Fruit fly (Drosophila melanogaster): ENCODE measurements around the gene CG42613.
A peak's percentile ranks its signal among the peaks of the same experiment; 100 is the strongest.

The CG42613 gene

dm6 chr3R:18995556-18996272 lies 66.7 kb downstream of the CG42613 start (continued):
- peak; percentile 69 for TF ChIP-seq CG1602 (GFP tag; optimal IDR thresholded peaks at IDR 0.05)
- no peak for TF ChIP-seq mld (GFP tag; IDR thresholded peaks at IDR 0.05; ENCODE audit: partially characterized antibody)
- TF ChIP-seq CG6254 (GFP tag; optimal IDR thresholded peaks at IDR 0.05) = peak; percentile 84
- no peak for TF ChIP-seq prd (optimal IDR thresholded peaks at IDR 0.05)
- TF ChIP-seq prd (GFP tag; IDR thresholded peaks at IDR 0.05) = peak; percentile 88
- no peak for TF ChIP-seq Dip3 (GFP tag; optimal IDR thresholded peaks at IDR 0.05)
- TF ChIP-seq lmd (GFP tag; IDR thresholded peaks at IDR 0.05) = peak; percentile 79
- peak; percentile 55 for TF ChIP-seq CG10654 (GFP tag; optimal IDR thresholded peaks at IDR 0.05)
- peak; percentile 12 to 88 for TF ChIP-seq Hr51 (GFP tag; optimal IDR thresholded peaks at IDR 0.05)
- peak in 1 of 2 experiments; percentile 73 for TF ChIP-seq Eip74EF (GFP tag; optimal IDR thresholded peaks at IDR 0.05)
- TF ChIP-seq CG8359 (GFP tag; optimal IDR thresholded peaks at IDR 0.05; ENCODE audit: borderline replicate concordance) = peak; percentile 73
- TF ChIP-seq seq (GFP tag; IDR thresholded peaks at IDR 0.05) = peak; percentile 55; the same call in 1 of the 2 replicates
- TF ChIP-seq Xrp1 (GFP tag; IDR thresholded peaks at IDR 0.05) = peak; percentile 86
- peak; percentile 76 for TF ChIP-seq CG30403 (GFP tag; optimal IDR thresholded peaks at IDR 0.05)
- TF ChIP-seq Ets97D (GFP tag; optimal IDR thresholded peaks at IDR 0.05) = peak; percentile 6
- peak; percentile 59 for TF ChIP-seq slp2 (GFP tag; optimal IDR thresholded peaks at IDR 0.05)
- peak; percentile 27 for TF ChIP-seq CG7786 (GFP tag; optimal IDR thresholded peaks at IDR 0.05)
- TF ChIP-seq CG9932 (GFP tag; IDR thresholded peaks at IDR 0.05) = no peak
- TF ChIP-seq CG8388 (GFP tag; optimal IDR thresholded peaks at IDR 0.05) = peak; percentile 85
- TF ChIP-seq CG13296 (GFP tag; optimal IDR thresholded peaks at IDR 0.05) = no peak
- peak; percentile 7 for TF ChIP-seq CG8290 (GFP tag; optimal IDR thresholded peaks at IDR 0.05)
- no peak for TF ChIP-seq CG8290 (tag; optimal IDR thresholded peaks at IDR 0.05)
- peak; percentile 56; the same call in 1 of the 2 replicates for TF ChIP-seq CG4404 (GFP tag; IDR thresholded peaks at IDR 0.05)
- TF ChIP-seq Adf1 (GFP tag; IDR thresholded peaks at IDR 0.05) = no peak
- TF ChIP-seq otp (GFP tag; IDR thresholded peaks at IDR 0.05) = peak; percentile 85
- peak; percentile 85 for TF ChIP-seq stc (GFP tag; IDR thresholded peaks at IDR 0.05)
- TF ChIP-seq Optix (GFP tag; IDR thresholded peaks at IDR 0.05) = peak; percentile 69; the same call in 2 of the 3 replicates
- peak; percentile 68 for TF ChIP-seq CG14050 (GFP tag; IDR thresholded peaks at IDR 0.05)
- peak; percentile 41 for TF ChIP-seq CG2116 (GFP tag; optimal IDR thresholded peaks at IDR 0.05)
- no peak for TF ChIP-seq tna (GFP tag; IDR thresholded peaks at IDR 0.05; ENCODE audit: partially characterized antibody)
- TF ChIP-seq CG18476 (GFP tag; optimal IDR thresholded peaks at IDR 0.05) = peak; percentile 72
- TF ChIP-seq CG12299 (tag; optimal IDR thresholded peaks at IDR 0.05) = peak; percentile 30
- TF ChIP-seq bsh (GFP tag; optimal IDR thresholded peaks at IDR 0.05) = peak; percentile 65 to 92
- peak; percentile 95 for TF ChIP-seq Ets65A (GFP tag)
- peak; percentile 82; the same call in 2 of the 3 replicates for TF ChIP-seq CG2199 (GFP tag; IDR thresholded peaks at IDR 0.05)
- TF ChIP-seq lbe (GFP tag; optimal IDR thresholded peaks at IDR 0.05) = peak; percentile 72
- TF ChIP-seq vvl (GFP tag; IDR thresholded peaks at IDR 0.05) = peak; percentile 85
- TF ChIP-seq row (GFP tag; IDR thresholded peaks at IDR 0.05) = peak; percentile 84
- TF ChIP-seq CG8924 (tag; optimal IDR thresholded peaks at IDR 0.05) = peak; percentile 83
- TF ChIP-seq Spps (tag; optimal IDR thresholded peaks at IDR 0.05) = peak; percentile 77
- TF ChIP-seq CG2712 (tag; optimal IDR thresholded peaks at IDR 0.05) = peak; percentile 87
- TF ChIP-seq CG15514 (GFP tag; optimal IDR thresholded peaks at IDR 0.05) = peak; percentile 37
- TF ChIP-seq Nf-YA (GFP tag; IDR thresholded peaks at IDR 0.05) = peak; percentile 51; the same call in 1 of the 2 replicates
- TF ChIP-seq CG8944 (GFP tag; optimal IDR thresholded peaks at IDR 0.05) = peak; percentile 53
- peak; percentile 77 for TF ChIP-seq peb (GFP tag; IDR thresholded peaks at IDR 0.05)
- TF ChIP-seq dpn (GFP tag; optimal IDR thresholded peaks at IDR 0.05) = peak; percentile 68 to 76
- peak; percentile 80 for TF ChIP-seq CG10366 (GFP tag; IDR thresholded peaks at IDR 0.05)
- TF ChIP-seq psq (GFP tag; optimal IDR thresholded peaks at IDR 0.05) = peak; percentile 22
- peak; percentile 45 for TF ChIP-seq Dad (GFP tag; optimal IDR thresholded peaks at IDR 0.05)
- peak; percentile 62 for TF ChIP-seq CG18599 (GFP tag; optimal IDR thresholded peaks at IDR 0.05)
